Fruit fly (Drosophila melanogaster): ENCODE data around the gene CG45428.

CG45428 gene

DNA sequence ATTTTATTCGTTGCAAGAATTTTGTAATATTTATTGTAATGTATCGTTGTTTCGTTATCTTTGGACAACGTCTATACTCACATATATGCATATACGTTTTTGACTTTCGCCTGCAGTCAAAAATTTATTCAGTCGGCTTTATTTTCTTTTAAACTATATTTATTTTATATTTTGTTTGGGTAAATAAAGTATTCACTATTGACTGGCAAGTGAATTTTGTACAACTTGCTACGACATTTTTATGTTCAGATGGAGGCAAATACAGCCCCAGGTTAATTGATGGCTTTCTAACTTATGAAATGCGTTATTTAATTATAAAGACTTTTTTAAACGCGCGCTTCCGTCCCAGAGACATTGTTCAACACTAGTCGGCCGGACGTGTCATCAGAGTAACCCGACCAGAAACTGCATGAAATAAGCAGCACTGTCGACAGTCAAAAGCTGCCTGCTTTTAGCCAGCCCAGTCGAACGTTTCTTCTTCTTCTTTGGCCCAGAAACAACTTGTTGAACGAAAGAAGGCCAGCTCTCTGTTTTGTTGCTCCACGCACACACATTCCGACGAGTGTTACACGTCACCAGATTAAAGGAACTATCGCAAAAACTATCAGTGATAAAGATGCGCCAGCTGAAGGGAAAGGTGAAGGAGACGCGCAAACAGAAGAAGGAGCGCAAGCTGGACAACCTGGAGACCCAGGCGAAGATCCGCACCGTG lies 26.7 kb upstream of the CG45428 start, which contains the start of gene CG33169:
Gene CG33169, plus strand, starts transcription at position 498 of the 712 bp plus-strand sequence.
- TF ChIP-seq CG17801 (GFP tag; optimal IDR thresholded peaks at IDR 0.05; ENCODE audit: partially characterized antibody), result peak; percentile 49

DNA sequence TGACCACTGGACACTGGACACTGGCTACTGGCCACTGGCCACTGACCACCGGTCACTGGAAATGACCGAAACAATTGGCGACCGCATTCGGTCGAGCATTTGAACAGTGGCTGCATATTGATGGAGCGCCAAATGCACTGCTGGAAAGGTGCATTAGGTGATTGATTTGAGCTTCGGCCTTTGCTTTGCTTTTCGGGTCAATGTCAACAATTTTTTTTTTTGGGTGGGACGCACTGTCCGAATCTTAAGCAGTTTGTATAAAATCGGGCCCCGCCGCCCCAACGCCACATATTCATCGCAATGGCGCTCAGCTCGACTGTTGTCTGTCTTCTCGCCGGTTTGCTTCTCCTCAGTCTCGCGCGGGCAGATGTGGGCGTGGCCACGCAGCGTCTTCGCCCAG lies 23.6 kb upstream of the CG45428 start, which contains the start of gene CG13239:
Gene CG13239, plus strand, starts transcription at position 301 of the 400 bp plus-strand sequence.
- TF ChIP-seq CG17801 (GFP tag; optimal IDR thresholded peaks at IDR 0.05; ENCODE audit: partially characterized antibody), result no peak

DNA sequence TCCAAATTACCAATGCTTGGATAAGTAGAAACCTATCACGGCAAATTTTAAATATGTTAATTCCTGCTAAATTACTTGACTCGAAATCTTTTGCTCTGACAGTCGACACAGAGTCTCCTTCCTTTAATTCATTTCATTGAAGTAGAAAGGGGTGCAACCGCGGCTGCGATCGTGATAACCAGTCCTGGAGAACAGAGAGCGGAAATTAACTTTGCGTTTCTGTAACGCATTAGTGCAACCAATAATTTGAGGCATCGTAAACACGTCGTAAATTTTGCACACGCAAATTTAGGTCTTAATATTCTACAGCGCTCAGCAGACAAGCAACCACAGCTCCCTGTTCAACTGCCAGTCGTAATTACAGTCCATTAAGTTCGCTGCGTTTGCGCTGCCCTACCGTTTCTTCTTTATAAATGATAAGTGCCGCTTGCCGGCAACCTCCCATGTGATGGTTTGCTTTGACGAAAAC lies 19.2 kb upstream of the CG45428 start, which contains the start of gene CG32459:
Gene CG32459, minus strand, starts transcription at position 51 of the 469 bp plus-strand sequence.
- TF ChIP-seq CG17801 (GFP tag; optimal IDR thresholded peaks at IDR 0.05; ENCODE audit: partially characterized antibody), result no peak

DNA sequence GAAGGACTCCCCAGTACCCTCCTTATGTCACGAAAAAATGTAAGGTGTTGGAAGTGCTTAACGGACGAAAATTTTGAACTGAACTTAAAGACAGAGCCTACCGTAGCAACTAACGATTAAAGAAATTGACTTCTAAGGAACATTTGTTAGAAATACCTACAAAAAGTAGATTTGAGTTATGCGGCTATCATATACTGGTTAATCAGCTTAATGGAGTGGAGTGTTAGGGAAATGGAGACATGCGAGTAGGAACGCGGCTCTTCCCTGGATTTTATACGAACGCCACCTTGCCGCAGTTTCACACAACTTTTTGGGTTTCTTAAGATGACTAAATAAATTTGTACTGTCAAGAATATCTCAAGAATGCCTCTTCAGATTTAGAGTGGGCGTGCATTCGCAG lies 16.5 kb upstream of the CG45428 start, which contains the start of gene CG32462:
Gene CG32462, minus strand, starts transcription at position 101 of the 400 bp plus-strand sequence.
- no peak for TF ChIP-seq CG17801 (GFP tag; optimal IDR thresholded peaks at IDR 0.05; ENCODE audit: partially characterized antibody)

DNA sequence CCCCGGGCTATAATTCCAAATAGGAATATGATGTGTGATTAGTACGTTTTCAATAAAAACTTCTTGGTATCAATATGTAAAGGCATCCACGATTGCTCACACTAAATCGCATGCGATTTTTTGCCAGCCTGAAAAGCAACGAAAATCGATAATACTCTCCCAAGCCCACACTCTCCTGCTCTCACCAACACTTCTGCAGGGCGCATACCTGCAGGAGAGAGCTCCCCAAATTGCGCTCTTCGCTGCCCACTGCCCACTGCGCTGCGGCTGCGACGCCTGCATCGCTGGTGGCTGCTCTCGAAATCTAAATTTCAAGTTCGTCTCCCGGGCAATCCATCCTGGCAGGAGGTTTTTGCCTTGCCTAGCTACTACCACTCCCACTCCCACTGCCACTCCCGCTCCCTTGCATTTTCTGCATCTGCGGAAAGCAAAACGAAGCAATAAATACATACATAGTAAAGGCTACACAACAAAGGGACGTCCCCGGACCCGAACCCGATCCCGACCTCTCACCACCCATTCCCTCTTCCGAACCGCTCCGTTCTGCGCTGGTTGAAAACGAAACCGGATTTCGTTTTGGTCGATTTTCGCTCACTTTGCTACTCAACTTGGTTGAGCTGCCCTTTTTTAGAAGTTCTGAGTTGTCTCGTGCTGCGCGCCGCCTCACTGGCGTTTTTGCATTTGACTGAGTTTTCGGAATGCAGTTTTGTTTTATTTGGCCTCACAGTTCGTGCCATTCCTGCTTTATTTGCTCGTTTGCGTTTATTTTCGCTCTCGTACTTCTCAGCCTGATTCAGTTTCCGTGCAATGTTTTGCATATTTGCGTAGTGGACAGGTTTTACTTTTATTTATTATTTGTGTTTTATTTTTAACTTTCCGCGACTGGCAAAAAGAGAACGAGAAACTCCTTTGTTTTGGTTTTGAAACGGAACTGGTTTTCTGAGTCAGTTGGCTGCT lies 14.6 kb upstream of the CG45428 start:
- peak; percentile 61 for TF ChIP-seq CG17801 (GFP tag; optimal IDR thresholded peaks at IDR 0.05; ENCODE audit: partially characterized antibody)

DNA sequence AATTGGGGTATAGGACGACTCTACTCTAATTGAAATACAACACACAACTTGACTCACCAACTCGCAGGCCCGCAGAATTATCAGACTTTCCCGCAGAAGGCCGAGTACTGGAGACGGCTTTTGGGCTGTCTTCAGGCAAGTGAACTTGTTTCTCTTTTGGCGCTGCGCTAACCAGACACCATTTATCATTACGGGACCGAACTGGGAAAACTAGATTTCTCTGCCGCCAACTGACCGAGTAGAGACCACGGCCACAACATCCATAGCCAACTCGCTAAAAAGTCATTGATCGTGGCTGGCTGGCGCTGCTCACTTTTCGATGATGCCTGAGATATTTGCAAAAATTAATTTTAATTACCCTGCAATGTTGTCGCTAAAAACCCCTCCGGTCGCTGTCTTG lies 12.1 kb upstream of the CG45428 start:
- no peak for TF ChIP-seq CG17801 (GFP tag; optimal IDR thresholded peaks at IDR 0.05; ENCODE audit: partially characterized antibody)

DNA sequence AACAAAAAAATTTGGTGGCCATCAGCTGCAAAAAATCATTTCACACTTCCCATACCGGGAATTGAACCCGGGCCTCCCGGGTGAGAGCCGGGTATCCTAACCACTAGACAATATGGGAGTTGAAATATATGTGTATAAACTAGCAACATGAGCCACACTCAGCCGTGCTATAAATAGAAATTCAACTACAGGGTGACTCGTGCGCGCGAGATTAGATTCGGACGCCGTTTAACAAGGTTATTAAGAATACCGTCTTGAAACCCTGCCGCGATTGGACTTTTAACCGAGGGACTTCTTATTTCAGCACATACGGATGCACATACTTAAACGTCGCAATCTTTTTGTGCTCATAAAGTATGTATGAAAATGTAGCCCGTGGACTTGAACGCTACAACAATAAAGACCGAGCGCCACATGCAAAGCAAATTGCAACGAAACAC lies 10.8 kb upstream of the CG45428 start:
- no peak for TF ChIP-seq CG17801 (GFP tag; optimal IDR thresholded peaks at IDR 0.05; ENCODE audit: partially characterized antibody)

DNA sequence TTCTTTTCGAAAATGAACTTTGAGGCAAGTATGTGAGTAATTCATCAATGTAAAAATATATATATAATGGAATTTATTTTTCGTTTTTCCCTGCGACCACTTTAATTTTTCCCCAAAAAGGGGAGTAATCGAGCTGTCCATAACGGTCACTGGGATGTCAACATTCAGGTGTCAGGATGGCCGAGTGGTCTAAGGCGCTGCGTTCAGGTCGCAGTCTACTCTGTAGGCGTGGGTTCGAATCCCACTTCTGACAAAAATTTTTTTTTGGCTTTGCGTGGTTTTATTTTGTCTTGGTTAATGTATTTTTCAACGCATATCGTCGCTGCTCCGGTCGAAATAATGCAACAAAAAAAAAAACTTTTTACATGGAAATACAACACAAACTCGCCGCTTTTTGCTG lies 6.2 kb upstream of the CG45428 start:
- TF ChIP-seq CG17801 (GFP tag; optimal IDR thresholded peaks at IDR 0.05; ENCODE audit: partially characterized antibody), result no peak

DNA sequence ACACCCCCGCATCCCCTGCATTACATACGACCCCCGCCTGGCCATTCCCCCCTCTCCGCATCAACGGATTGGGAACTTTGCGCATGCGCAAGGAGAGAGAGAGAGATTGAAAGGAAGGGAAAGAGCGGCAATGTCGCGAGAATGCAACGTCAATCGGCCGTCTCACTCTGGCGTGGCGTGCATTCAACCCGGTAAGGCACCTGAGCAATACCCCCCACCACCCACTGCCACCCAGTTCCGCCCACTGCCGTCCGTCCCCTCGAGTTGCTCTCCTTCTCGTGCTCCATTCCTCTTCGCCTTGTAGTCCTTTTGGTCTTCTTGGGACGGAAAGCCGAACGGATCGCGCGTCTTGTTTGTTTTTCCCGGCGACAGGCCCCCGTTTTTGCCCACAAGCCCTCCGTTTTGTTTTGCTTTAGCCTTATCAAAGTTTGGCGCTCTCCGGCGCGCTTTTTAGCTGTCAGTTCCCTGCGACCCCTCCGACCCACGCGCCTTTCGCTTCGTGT lies 2.9 kb upstream of the CG45428 start:
- TF ChIP-seq CG17801 (GFP tag; optimal IDR thresholded peaks at IDR 0.05; ENCODE audit: partially characterized antibody), result no peak

DNA sequence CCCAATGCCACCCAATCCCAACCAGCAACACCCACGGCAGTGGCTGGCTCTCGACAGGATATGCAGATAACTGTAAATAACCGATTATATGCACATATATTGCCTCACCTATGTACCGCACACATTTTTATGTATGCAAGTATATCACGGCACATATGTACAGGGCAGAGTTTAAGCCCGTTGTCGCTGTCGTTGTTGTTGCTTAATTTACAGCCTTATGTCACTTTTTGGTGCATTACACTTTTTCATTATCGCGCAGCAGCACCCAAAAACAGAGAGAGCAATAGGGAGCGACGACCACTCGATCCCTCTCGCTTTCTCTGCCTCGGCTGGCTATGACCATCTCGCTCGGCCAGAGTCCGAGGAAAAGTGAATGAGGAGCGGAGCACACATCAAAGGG lies 2.4 kb upstream of the CG45428 start:
- no peak for TF ChIP-seq CG17801 (GFP tag; optimal IDR thresholded peaks at IDR 0.05; ENCODE audit: partially characterized antibody)

DNA sequence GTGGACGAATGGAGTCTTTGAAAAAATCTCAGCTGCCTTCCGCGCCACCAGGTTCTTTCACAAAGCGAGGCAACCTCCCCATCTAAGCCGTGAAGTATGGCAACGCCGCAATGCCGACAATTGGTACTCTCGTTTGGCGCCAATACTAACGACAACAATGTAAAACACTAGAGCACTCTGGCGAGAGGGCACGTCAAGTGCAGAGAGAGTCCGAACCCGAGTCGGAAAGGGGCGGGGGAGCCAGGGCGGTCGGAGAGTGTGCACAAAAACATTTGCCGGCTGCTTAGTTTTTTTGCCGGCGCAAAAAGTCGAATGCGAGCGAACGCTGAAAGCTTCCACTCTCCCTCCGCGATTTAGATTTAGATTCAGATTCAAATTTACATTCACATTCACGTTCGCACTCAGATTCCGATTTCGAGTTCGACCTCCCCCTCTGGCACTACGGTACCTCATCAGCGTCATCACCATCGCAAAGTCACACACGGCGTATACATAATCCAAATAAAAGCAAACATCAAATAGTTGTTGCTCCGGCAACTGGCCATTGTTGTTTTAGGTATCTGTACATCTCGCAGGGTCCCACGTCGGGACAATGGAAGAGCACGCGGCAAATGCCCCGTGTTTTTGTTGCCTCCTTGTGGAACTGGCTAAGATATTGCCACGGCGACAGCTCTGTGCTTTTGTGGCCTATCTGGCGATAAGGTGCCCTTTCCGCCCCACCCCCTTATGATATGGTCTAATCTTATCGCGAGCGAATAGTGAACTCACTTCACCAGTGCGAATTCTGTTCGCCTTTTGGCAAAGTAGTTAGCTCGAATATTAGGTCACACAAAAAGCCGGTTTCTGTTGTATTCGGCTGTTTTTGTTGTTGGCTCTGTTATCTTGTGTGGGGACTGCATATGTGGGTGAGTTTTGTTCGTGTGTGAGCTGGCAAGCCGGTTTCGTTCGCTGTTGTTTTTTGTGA lies 1.1 kb upstream of the CG45428 start:
- no peak for TF ChIP-seq CG17801 (GFP tag; optimal IDR thresholded peaks at IDR 0.05; ENCODE audit: partially characterized antibody)

DNA sequence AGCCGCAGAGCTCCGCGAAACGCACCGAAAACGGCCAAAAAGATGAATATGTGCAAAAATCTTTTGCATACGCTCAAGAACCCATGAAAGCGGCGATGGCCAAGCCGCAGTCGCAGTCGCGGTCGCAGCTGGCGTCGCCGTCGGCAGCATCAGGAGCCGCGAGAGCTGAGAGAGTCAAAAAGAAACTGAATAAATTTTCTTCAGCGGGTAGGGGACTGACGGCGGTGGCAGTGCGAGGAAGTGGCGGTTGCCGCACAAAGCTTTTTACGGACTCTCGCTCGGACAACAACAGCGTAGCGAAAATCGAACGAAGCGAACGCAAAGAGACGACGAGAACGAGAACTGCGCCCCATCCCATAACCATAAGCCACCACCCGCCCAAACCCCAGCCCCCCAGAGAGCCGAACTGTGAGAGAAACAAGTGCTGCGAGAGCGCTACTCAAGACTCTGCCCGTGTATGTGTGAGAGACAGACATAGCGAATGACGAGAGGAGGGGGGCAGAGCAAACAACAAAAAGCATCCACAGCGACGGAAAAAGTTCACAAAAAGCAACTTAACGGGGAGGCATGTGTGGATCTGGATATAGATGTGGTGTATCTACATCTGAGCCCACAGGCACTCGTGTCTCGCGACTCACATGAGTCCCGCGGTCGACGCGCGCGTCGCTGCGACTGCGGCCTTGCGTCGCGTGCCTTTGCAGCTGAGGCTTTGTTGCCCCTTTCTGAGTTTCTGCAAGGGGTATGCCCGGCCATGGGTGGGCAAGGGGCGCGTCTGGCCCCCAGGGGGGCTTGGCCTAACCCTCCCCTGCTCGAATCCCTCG lies 1.5 kb downstream of the CG45428 start, which contains the start of gene jim:
Gene jim, minus strand, starts transcription at position 51 of the 821 bp plus-strand sequence.
- peak; percentile 21 for TF ChIP-seq CG17801 (GFP tag; optimal IDR thresholded peaks at IDR 0.05; ENCODE audit: partially characterized antibody)

DNA sequence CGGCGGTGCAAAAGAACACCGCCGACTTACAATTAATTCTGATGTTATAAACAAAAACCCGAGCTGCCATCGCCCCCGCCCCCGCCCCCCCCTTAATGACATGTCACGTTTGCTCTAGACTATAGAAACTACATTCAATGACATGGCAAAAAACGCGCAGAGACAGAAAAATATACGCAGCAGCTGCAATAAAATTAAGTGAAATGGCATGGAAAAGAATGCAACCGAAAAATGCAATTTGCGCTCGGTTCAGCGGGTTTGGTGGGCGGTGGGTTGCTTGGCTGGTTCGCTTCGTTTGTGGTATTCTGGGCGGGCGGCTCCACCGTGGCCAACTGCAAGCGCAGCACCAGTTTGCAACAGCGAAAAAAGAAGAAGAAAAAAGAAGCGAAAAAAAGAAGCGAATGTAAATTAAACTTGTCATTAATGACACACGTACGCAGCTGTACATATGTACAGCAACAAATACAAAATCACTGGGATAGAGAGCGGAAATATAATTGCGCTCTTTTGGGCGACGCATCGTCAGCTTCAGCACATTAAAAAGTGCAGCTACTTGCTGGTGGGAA lies 6.7 kb downstream of the CG45428 start:
- TF ChIP-seq CG17801 (GFP tag; optimal IDR thresholded peaks at IDR 0.05; ENCODE audit: partially characterized antibody), result peak; percentile 71

All from ovary, adult (tissue).